Fruit fly (Drosophila melanogaster): ENCODE data around the gene CG12123.

Gene CG12123

dm6 chrX:8444279-8444678 lies 2.1 kb upstream of the CG12123 start:
- TF ChIP-seq CG8478 (optimal IDR thresholded peaks at IDR 0.05) (no peak), CTCF (optimal IDR thresholded peaks at IDR 0.05) (no peak)

- TF ChIP-seq CG8478 (optimal IDR thresholded peaks at IDR 0.05) (no peak), CTCF (optimal IDR thresholded peaks at IDR 0.05) (no peak)
These were observed 764 bp upstream of the CG12123 start for dm6 chrX:8442912-8443311.

- TF ChIP-seq CG8478 (optimal IDR thresholded peaks at IDR 0.05) (no peak), CTCF (optimal IDR thresholded peaks at IDR 0.05) (no peak)
These were observed 4.7 kb downstream of the CG12123 start, which contains the start of gene Miga for dm6 chrX:8437285-8438110. TSS of gene Miga (minus strand) at chrX:8437820.

- TF ChIP-seq CTCF (optimal IDR thresholded peaks at IDR 0.05): no peak
- TF ChIP-seq CG8478 (optimal IDR thresholded peaks at IDR 0.05): no peak
These were observed 5.4 kb downstream of the CG12123 start, which contains the start of gene CG1440 for dm6 chrX:8436656-8437284. TSS of gene CG1440 (plus strand) at chrX:8437057.

- no peak for TF ChIP-seq CG8478 (optimal IDR thresholded peaks at IDR 0.05)
- TF ChIP-seq CTCF (optimal IDR thresholded peaks at IDR 0.05): no peak
These were observed 8.4 kb downstream of the CG12123 start, which contains the start of gene CG32712 for dm6 chrX:8433709-8434108. TSS of gene CG32712 (minus strand) at chrX:8433809.

- TF ChIP-seq CTCF (optimal IDR thresholded peaks at IDR 0.05) (no peak), CG8478 (optimal IDR thresholded peaks at IDR 0.05) (no peak)
These were observed 19.5 kb downstream of the CG12123 start for dm6 chrX:8422643-8423042.

DNA sequence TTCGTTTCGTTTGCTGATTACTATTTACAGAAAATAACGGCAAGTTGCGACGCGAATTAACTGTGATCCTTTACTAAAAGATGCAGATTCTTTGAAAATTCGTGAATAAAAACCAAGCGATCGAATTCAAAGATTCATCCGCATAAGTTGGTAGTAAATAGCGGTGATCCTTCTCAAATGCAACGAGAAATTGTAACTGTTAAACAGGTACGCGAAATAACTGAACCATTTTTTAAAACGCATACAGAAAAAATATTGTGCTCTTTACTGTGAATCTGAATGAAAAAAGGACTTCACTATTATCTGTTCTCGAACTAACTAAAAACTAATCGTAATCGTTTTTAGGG lies 20.7 kb downstream of the CG12123 start:
- TF ChIP-seq CG8478 (optimal IDR thresholded peaks at IDR 0.05) (no peak), CTCF (optimal IDR thresholded peaks at IDR 0.05) (no peak)

DNA sequence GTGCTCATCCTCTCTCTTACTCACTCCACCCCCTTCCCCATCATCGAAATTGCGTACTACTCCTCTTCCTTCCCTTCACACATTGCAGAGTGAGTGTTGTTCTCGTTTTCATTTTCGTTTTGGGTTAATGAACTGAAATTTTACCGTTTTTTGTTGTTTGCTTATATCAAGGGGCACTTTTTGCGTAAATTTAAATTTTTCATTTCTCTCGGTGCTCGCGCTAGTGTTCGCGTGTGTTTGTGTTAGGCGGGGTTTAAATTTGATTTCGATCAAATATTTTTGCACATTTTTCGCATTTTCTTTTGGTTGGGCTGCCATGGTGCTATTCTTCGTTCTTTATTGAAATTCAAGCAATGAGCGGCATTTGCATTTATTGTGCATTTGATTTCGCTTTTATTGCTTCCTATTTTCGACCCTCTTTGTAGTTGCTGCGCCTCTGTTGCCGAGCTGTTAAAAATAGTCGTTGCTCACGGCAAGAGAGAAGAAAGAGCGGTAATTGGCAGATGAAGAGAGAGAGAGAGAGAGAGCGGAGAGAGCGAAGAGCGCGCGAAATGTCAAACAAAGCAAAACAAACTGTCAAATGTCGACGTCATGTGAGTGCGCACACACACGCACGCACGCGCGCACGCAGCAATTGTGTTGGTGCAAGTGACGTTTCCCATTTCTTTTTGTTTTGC lies 21.2 kb downstream of the CG12123 start:
- TF ChIP-seq CG8478 (optimal IDR thresholded peaks at IDR 0.05) (no peak), CTCF (optimal IDR thresholded peaks at IDR 0.05) (no peak)

DNA sequence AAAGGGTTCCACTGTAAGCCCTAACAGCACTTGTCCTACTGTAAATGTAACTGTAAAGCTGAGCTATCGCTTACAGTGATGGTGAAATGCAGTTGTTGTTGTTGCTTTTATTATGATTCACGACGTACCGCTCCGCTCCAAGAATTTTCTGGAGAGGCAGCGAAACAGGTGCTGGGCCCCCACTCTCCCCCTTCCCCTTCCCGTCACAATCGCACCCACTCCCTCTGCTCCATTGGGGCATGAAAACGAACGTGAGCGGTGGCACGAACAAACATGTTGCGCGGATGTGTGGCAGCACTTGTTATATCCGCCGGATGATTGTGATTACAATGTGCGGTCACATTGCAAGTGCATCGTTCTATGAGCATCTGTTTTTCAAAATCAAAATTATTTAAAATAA lies 22.6 kb downstream of the CG12123 start:
- no peak for TF ChIP-seq CTCF (optimal IDR thresholded peaks at IDR 0.05)
- TF ChIP-seq CG8478 (optimal IDR thresholded peaks at IDR 0.05): no peak

DNA sequence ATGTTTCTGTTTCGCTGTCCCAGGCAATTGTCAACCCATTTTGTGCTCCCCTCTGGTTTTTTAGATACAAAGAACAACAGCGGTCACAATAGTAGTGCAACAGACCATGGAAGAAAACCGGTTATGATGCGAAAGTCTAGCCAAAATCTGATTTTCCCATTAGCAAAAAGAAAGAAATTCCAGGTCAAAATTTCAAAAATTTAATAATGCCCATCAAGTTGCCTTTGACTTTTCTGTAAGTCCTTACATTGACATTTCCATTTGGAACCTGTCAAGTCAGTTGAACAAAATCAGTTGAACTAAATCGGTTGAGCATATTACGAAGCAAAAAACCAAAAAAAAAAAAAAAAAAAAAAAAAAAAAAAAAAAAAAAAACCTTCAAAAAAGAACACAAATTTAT lies 25.2 kb downstream of the CG12123 start:
- TF ChIP-seq CTCF (optimal IDR thresholded peaks at IDR 0.05): no peak

DNA sequence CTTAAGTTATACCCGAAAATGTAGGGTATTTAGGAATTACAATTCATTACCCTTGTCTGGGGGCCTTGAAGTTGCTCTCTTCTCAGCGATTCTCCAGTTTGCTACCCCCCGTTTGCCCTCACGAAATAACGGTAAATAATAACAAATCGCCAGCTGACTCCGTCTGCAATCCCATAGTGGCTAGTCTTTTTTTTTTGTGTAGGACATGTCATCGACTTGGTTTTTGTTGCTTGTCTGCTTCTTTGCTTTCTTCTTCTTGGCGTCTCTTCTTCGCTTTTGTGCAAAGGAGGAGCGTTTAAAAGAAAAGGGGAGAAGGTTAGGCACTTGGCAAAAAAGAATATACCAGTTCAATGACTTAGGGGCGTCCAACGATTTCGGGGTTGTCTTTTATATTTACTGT lies 25.9 kb downstream of the CG12123 start:
- TF ChIP-seq CG8478 (optimal IDR thresholded peaks at IDR 0.05): no peak
- TF ChIP-seq CTCF (optimal IDR thresholded peaks at IDR 0.05): no peak

- no peak for TF ChIP-seq CTCF (optimal IDR thresholded peaks at IDR 0.05)
- no peak for TF ChIP-seq CG8478 (optimal IDR thresholded peaks at IDR 0.05)
These were observed 26.5 kb downstream of the CG12123 start for dm6 chrX:8415605-8416004.

DNA sequence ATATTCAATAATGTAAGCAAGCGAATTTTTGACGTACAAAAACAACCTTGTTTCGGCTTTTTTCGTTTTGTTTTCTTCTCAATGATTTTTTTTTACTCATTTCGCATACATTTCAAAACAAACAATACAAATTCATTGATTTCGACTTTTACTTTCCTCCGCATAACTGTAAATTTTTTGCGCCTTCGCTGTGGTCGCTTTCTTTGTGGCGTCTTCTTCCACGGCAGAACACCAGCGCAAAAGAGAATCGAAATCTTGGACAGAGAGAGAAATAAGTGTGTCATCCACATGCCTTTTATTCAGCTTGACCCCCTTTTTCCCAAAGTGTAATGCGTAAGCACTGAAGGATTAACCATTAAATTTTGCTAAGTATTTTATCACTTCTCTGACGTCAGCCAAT lies 27.8 kb downstream of the CG12123 start:
- TF ChIP-seq CG8478 (optimal IDR thresholded peaks at IDR 0.05) (no peak), CTCF (optimal IDR thresholded peaks at IDR 0.05) (no peak)

- TF ChIP-seq CTCF (optimal IDR thresholded peaks at IDR 0.05) (no peak), CG8478 (optimal IDR thresholded peaks at IDR 0.05) (no peak)
These were observed 28.5 kb downstream of the CG12123 start for dm6 chrX:8413513-8414113.

All from S2 (cell line).